Worm (Caenorhabditis elegans) whole organism, L4 larva: ENCODE measurements around the gene F09G2.1.

Experiments used
- D1046.2 ChIP-seq: fragments of 200-800 bp; sonication (Bioruptor generic); IDR thresholded peaks from 2 replicates; pipeline ENCODE4 v1.3.6; 2022; ENCODE audit warnings: missing genetic modification characterization, missing compliant biosample characterization
- F10B5.3 ChIP-seq: sonication (generic microtip); optimal IDR thresholded peaks from 2 replicates; lab custom pipeline; 2016; ENCODE audit warnings: mild to moderate bottlenecking, missing genetic modification characterization, missing compliant biosample characterization
- F26F4.8 ChIP-seq: fragments of 200-800 bp; sonication (Bioruptor generic); conservative IDR thresholded peaks from 2 replicates; pipeline ENCODE4 v1.3.6; 2022; ENCODE audit warnings: missing genetic modification characterization, missing compliant biosample characterization
- F37D6.2 ChIP-seq: sonication (generic microtip); optimal IDR thresholded peaks from 2 replicates; lab custom pipeline; 2016; ENCODE audit warnings: mild to moderate bottlenecking, missing genetic modification characterization, missing compliant biosample characterization
- F49E8.2 ChIP-seq: sonication (generic microtip); optimal IDR thresholded peaks from 2 replicates; lab custom pipeline; 2016; ENCODE audit warnings: missing compliant biosample characterization, mild to moderate bottlenecking, missing genetic modification characterization, borderline replicate concordance
- R02D3.7 ChIP-seq: fragments of 150-350 bp; sonication (generic microtip); optimal IDR thresholded peaks from 3 replicates; lab custom pipeline; 2014; ENCODE audit warnings: missing biosample characterization, missing genetic modification characterization
- Y105C5A.15 ChIP-seq: fragments of 200-800 bp; sonication (Bioruptor generic); IDR thresholded peaks from 2 replicates; pipeline ENCODE4 v1.3.6; 2022; ENCODE audit warnings: missing genetic modification characterization, missing compliant biosample characterization
- Y75B8A.6 ChIP-seq: fragments of 200-800 bp; sonication (Bioruptor generic); IDR thresholded peaks from 2 replicates; pipeline ENCODE4 v1.3.6; 2022; ENCODE audit warnings: missing genetic modification reagents, missing genetic modification characterization, missing compliant biosample characterization
- ZK546.5 ChIP-seq, 2 experiments: sonication (generic microtip); optimal IDR thresholded peaks; 2 replicates each; lab custom pipeline; 2017; ENCODE audit warnings: missing biosample characterization in 2 of 2, missing genetic modification characterization in 2 of 2
- ama-1 ChIP-seq: fragments of 150-350 bp; optimal IDR thresholded peaks from 2 replicates; lab custom pipeline; 2014; ENCODE audit warnings: inconsistent platforms, mixed read lengths
- ceh-28 ChIP-seq: fragments of 150-350 bp; optimal IDR thresholded peaks from 2 replicates; lab custom pipeline; 2014; ENCODE audit warnings: missing biosample characterization, missing genetic modification reagents, missing genetic modification characterization
- ceh-62 ChIP-seq: sonication (generic microtip); optimal IDR thresholded peaks from 2 replicates; lab custom pipeline; 2017; ENCODE audit warnings: missing biosample characterization, missing genetic modification characterization
- daf-16 ChIP-seq, 3 experiments: sonication (generic microtip); optimal IDR thresholded peaks; 2 replicates each; lab custom pipeline; 2016 to 2017; ENCODE audit warnings: missing genetic modification characterization in 3 of 3, missing genetic modification reagents in 3 of 3, mild to moderate bottlenecking in 2 of 3, missing compliant biosample characterization in 2 of 3, missing biosample characterization in 1 of 3, moderate library complexity in 1 of 3
- daf-19 ChIP-seq: fragments of 200-800 bp; sonication (Bioruptor generic); conservative IDR thresholded peaks from 2 replicates; pipeline ENCODE4 v1.3.6; 2022; ENCODE audit warnings: missing genetic modification characterization, missing compliant biosample characterization
- egl-27 ChIP-seq: sonication (generic microtip); optimal IDR thresholded peaks from 3 replicates; lab custom pipeline; 2017; ENCODE audit warnings: missing biosample characterization, missing genetic modification reagents, missing genetic modification characterization
- fos-1 ChIP-seq: fragments of 150-350 bp; optimal IDR thresholded peaks from 2 replicates; lab custom pipeline; 2014; ENCODE audit warnings: missing biosample characterization, missing genetic modification characterization
- hif-1 ChIP-seq, 2 experiments: sonication (generic microtip); optimal IDR thresholded peaks; 2 replicates each; lab custom pipeline; 2016 to 2017; ENCODE audit warnings: missing compliant biosample characterization in 2 of 2, missing genetic modification characterization in 2 of 2, missing genetic modification reagents in 2 of 2, missing genotype in 2 of 2, mild to moderate bottlenecking in 1 of 2
- hlh-11 ChIP-seq: fragments of 200-800 bp; sonication (Bioruptor generic); optimal IDR thresholded peaks from 2 replicates; lab custom pipeline; 2018; ENCODE audit warnings: mild to moderate bottlenecking, missing genetic modification characterization, missing compliant biosample characterization
- hlh-30 ChIP-seq: sonication (generic microtip); optimal IDR thresholded peaks from 2 replicates; lab custom pipeline; 2017; ENCODE audit warnings: antibody characterized with exemption, mild to moderate bottlenecking, missing genetic modification characterization, missing compliant biosample characterization; ENCODE audit not compliant: insufficient read depth
- lin-1 ChIP-seq: fragments of 200-800 bp; sonication (Bioruptor generic); IDR thresholded peaks from 2 replicates; pipeline ENCODE4 v1.3.6; 2022; ENCODE audit warnings: missing genetic modification reagents, missing genetic modification characterization, missing compliant biosample characterization
- lin-38 ChIP-seq: fragments of 200-800 bp; sonication (Bioruptor generic); IDR thresholded peaks from 2 replicates; pipeline ENCODE4 v1.3.6; 2022; ENCODE audit warnings: missing genetic modification reagents, missing genetic modification characterization, missing compliant biosample characterization
- mdt-29 ChIP-seq: fragments of 200-800 bp; sonication (Bioruptor generic); IDR thresholded peaks from 2 replicates; pipeline ENCODE4 v1.3.6; 2022; ENCODE audit warnings: missing genetic modification reagents, missing genetic modification characterization, missing compliant biosample characterization
- mxl-2 ChIP-seq: fragments of 200-800 bp; sonication (Bioruptor generic); conservative IDR thresholded peaks from 2 replicates; pipeline ENCODE4 v1.3.6; 2022; ENCODE audit warnings: missing genetic modification reagents, missing genetic modification characterization, missing compliant biosample characterization
- nhr-10 ChIP-seq: fragments of 150-350 bp; optimal IDR thresholded peaks from 2 replicates; lab custom pipeline; 2014; ENCODE audit warnings: missing biosample characterization, missing genetic modification characterization
- nhr-102 ChIP-seq: sonication (generic microtip); optimal IDR thresholded peaks from 2 replicates; lab custom pipeline; 2016; ENCODE audit warnings: mild to moderate bottlenecking, missing genetic modification characterization, moderate library complexity, missing compliant biosample characterization
- nhr-11 ChIP-seq: fragments of 150-350 bp; optimal IDR thresholded peaks from 2 replicates; lab custom pipeline; 2014; ENCODE audit warnings: missing biosample characterization, missing genetic modification characterization
- nhr-28 ChIP-seq: fragments of 150-350 bp; optimal IDR thresholded peaks from 2 replicates; lab custom pipeline; 2014; ENCODE audit warnings: missing biosample characterization, missing genetic modification characterization
- nhr-48 ChIP-seq: sonication (generic microtip); optimal IDR thresholded peaks from 2 replicates; lab custom pipeline; 2016; ENCODE audit warnings: mild to moderate bottlenecking, missing genetic modification characterization, missing compliant biosample characterization
- nhr-76 ChIP-seq: fragments of 150-350 bp; optimal IDR thresholded peaks from 2 replicates; lab custom pipeline; 2014; ENCODE audit warnings: missing biosample characterization, missing genetic modification characterization
- nhr-77 ChIP-seq: fragments of 150-350 bp; optimal IDR thresholded peaks from 2 replicates; lab custom pipeline; 2014; ENCODE audit warnings: missing biosample characterization, missing genetic modification characterization
- pha-4 ChIP-seq, 2 experiments: fragments of 150-350 bp in 1 of 2; fragments of 200-800 bp in 1 of 2; sonication (Bioruptor generic) in 1 of 2; IDR thresholded peaks in 1 of 2; optimal IDR thresholded peaks in 1 of 2; 2 replicates each; pipeline versions ENCODE4 v1.3.6 to Lab custom; 2014 to 2022; ENCODE audit warnings: missing genetic modification characterization in 2 of 2, missing genetic modification reagents in 2 of 2, missing biosample characterization in 1 of 2, missing compliant biosample characterization in 1 of 2
- php-3 ChIP-seq: fragments of 200-800 bp; sonication (Bioruptor generic); IDR thresholded peaks from 2 replicates; pipeline ENCODE4 v1.3.6; 2022; ENCODE audit warnings: missing genetic modification reagents, missing genetic modification characterization, missing compliant biosample characterization
- sdz-12 ChIP-seq: fragments of 200-800 bp; sonication (Bioruptor generic); optimal IDR thresholded peaks from 2 replicates; lab custom pipeline; 2018; ENCODE audit warnings: mild to moderate bottlenecking, missing genetic modification characterization, missing compliant biosample characterization
- skn-1 ChIP-seq: fragments of 150-350 bp; optimal IDR thresholded peaks from 2 replicates; lab custom pipeline; 2014; ENCODE audit warnings: missing biosample characterization, missing genetic modification characterization
- snpc-1.2 ChIP-seq: fragments of 200-800 bp; sonication (Bioruptor generic); IDR thresholded peaks from 2 replicates; pipeline ENCODE4 v1.3.6; 2022; ENCODE audit warnings: missing genetic modification reagents, missing genetic modification characterization, missing compliant biosample characterization
- spr-3 ChIP-seq: fragments of 200-800 bp; sonication (Bioruptor generic); optimal IDR thresholded peaks from 2 replicates; lab custom pipeline; 2018; ENCODE audit warnings: mild to moderate bottlenecking, missing genetic modification characterization, missing compliant biosample characterization
- unc-62 ChIP-seq, 3 experiments: fragments of 150-350 bp in 1 of 3; sonication (generic microtip); optimal IDR thresholded peaks in 2 of 3; peaks in 1 of 3; 1 replicate in 1 of 3; 2 replicates in 2 of 3; lab custom pipeline; 2014 to 2017; ENCODE audit warnings: missing biosample characterization in 3 of 3, missing genetic modification characterization in 3 of 3, missing genetic modification reagents in 3 of 3, missing genotype in 1 of 3
- zag-1 ChIP-seq: fragments of 150-350 bp; optimal IDR thresholded peaks from 2 replicates; lab custom pipeline; 2014; ENCODE audit warnings: missing biosample characterization, missing genetic modification characterization
- ztf-11 ChIP-seq: fragments of 150-350 bp; optimal IDR thresholded peaks from 2 replicates; lab custom pipeline; 2014; ENCODE audit warnings: missing biosample characterization, missing genetic modification characterization
- ztf-7 ChIP-seq: fragments of 150-350 bp; optimal IDR thresholded peaks from 2 replicates; lab custom pipeline; 2014; ENCODE audit warnings: missing biosample characterization, missing genetic modification characterization

Gene F09G2.1

DNA sequence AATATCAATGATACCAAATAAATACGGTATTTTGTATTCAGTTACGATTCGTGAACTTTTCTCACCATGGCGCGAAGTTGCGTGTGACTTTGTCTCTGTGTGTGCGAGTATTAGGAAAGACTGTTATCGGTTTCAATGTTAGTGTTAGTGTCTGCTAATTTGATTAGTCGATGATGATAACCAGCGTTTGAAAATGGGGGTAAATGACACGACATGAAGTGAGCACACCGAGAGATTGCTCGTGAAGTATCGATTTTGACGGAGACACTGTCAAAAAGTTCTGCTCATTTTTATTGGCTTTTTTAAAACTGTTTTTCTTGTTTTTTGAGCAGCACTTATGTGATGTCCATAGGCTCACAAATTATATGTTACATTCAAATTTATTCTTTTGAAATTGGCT, 1.6 kb upstream of the F09G2.1 start (continued):
- TF ChIP-seq spr-3 (GFP tag; lab: Kevin White, UChicago) (no peak), Y105C5A.15 (GFP tag; lab: Robert Waterston, UW) (no peak), zag-1 (tag; lab: Kevin White, UChicago) (no peak), hlh-11 (peak; percentile 71), egl-27 (tag; lab: Kevin White, UChicago) (no peak), nhr-11 (no peak), F10B5.3 (tag; lab: Kevin White, UChicago) (peak; percentile 38), php-3 (GFP tag; lab: Robert Waterston, UW) (peak; percentile 58), R02D3.7 (tag; lab: Kevin White, UChicago) (no peak), lin-38 (GFP tag; lab: Robert Waterston, UW) (peak; percentile 51; the same call in 1 of the 2 replicates), nhr-76 (tag; lab: Kevin White, UChicago) (no peak), F26F4.8 (GFP tag; lab: Robert Waterston, UW) (no peak), daf-16 (GFP tag; optimal IDR thresholded peaks at IDR 0.05; lab: Kevin White, UChicago) (peak in 1 of 2 experiments; percentile 38), daf-16 (tag; optimal IDR thresholded peaks at IDR 0.05; lab: Kevin White, UChicago) (peak; percentile 46), lin-1 (GFP tag; lab: Robert Waterston, UW) (0 out of 2 replicates have a peak, but pooled peaks have one; percentile 28), nhr-10 (tag; lab: Kevin White, UChicago) (no peak), skn-1 (tag; lab: Kevin White, UChicago) (no peak), pha-4 (GFP tag; IDR thresholded peaks at IDR 0.05; lab: Robert Waterston, UW) (no peak; the same call in 1 of the 2 replicates), pha-4 (tag; optimal IDR thresholded peaks at IDR 0.05; lab: Kevin White, UChicago) (no peak), fos-1 (tag; lab: Kevin White, UChicago) (no peak), nhr-77 (tag; lab: Kevin White, UChicago) (peak; percentile 39), ama-1 (lab: Kevin White, UChicago) (peak; percentile 83), Y75B8A.6 (no peak), D1046.2 (no peak), F37D6.2 (tag; lab: Kevin White, UChicago) (no peak), nhr-102 (tag; lab: Kevin White, UChicago) (peak; percentile 63), ZK546.5 (tag; optimal IDR thresholded peaks at IDR 0.05; lab: Kevin White, UChicago) (no peak), sdz-12 (GFP tag; lab: Kevin White, UChicago) (peak; percentile 5), nhr-48 (tag; lab: Kevin White, UChicago) (peak; percentile 14), ceh-62 (tag; lab: Kevin White, UChicago) (no peak), nhr-28 (peak; percentile 86), mdt-29 (GFP tag; lab: Robert Waterston, UW) (no peak), hif-1 (tag; optimal IDR thresholded peaks at IDR 0.05; lab: Kevin White, UChicago) (no peak)

DNA sequence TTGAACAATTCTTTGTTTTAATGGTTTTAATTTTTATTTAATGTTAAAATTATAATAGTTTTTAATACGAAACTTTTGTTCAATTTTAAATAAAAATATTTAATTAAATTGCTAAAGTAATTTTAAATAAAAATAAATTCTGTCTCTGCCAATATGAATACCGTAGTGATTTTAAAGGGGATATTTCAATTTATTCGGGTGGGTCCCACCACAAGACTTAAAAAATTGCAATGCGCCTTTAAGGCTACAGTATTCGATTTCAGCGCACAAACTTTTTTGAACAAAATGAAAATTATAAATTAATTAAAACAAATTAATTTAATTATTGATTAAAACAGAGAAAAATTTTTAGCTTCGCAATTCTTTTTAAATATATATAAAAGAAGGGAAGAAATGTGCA, 955 bp upstream of the F09G2.1 start:
- TF ChIP-seq F49E8.2 (tag; lab: Kevin White, UChicago) (peak; percentile 36), mxl-2 (GFP tag; lab: Robert Waterston, UW) (no peak), spr-3 (GFP tag; lab: Kevin White, UChicago) (no peak), daf-19 (GFP tag; lab: Robert Waterston, UW) (no peak), snpc-1.2 (peak; percentile 53; the same call in 1 of the 2 replicates), unc-62 (GFP tag; optimal IDR thresholded peaks at IDR 0.05 in 1 of 2; lab: Kevin White, UChicago) (no peak), unc-62 (tag; optimal IDR thresholded peaks at IDR 0.05; lab: Kevin White, UChicago) (no peak), ztf-7 (tag; lab: Kevin White, UChicago) (no peak), ceh-28 (no peak), ztf-11 (tag; lab: Kevin White, UChicago) (no peak), hlh-30 (no peak), nhr-77 (tag; lab: Kevin White, UChicago) (no peak)
